ENCODE assay signal across 2 worm cellular contexts in the genomic region with DNA sequence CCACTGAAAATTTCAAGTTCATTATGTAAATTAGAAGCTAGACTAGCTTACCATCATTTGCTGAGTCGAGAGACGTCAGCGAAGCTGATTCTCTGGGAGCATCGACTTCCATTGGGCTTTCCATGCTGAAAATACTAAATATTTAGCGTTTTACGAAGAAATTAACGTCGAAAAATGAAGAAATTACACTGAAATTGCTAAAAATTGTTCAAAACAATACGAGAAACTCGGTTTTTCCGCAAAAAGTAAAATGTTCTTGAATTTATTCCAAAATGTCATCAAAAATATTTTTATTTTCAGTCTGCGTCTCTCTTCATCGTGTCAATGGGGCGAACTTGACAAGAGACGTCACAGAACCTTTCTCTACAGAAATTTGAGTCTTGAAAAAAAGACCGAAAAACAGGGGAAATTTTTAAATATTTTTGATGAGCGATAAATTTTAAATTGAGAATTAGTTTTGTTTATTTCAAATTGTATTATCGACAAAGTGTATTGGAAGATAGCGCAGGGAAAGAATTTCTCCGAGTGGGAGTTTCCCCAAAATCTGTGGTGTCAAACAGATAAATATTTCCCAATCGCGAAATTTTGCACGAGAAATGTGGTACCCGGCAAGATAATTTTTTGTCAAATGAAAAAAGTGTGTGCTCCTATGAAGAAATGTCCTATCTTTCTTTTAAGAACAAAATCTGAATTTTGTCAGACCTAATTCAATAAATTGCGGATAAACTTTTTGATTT.
TF ChIP-seq lines count a peak whose summit lies in the region.

A gene (minus strand): TSS at position 125 of the 737 bp plus-strand sequence.

TF ChIP-seq in whole organism, L1 larva, 84 proteins besides CTCF, POLR2A, EP300 and RAD21 (continued from another document):
- TF ChIP-seq pqm-1 (tag; optimal IDR thresholded peaks at IDR 0.05; lab: Kevin White, UChicago) (peak; percentile 72), unc-30 (tag; optimal IDR thresholded peaks at IDR 0.05; lab: Kevin White, UChicago) (no peak), fos-1 (tag; optimal IDR thresholded peaks at IDR 0.05; lab: Kevin White, UChicago) (peak; percentile 88), zip-4 (GFP tag; optimal IDR thresholded peaks at IDR 0.05; lab: Kevin White, UChicago) (peak; percentile 70), nhr-47 (tag; optimal IDR thresholded peaks at IDR 0.05; lab: Kevin White, UChicago) (peak; percentile 94), nhr-77 (tag; optimal IDR thresholded peaks at IDR 0.05; lab: Kevin White, UChicago) (peak; percentile 79), sox-4 (tag; optimal IDR thresholded peaks at IDR 0.05; lab: Kevin White, UChicago) (peak; percentile 91), fkh-8 (tag; optimal IDR thresholded peaks at IDR 0.05; lab: Kevin White, UChicago) (peak; percentile 95), ama-1 (optimal IDR thresholded peaks at IDR 0.05; lab: Kevin White, UChicago) (no peak), dsc-1 (tag; optimal IDR thresholded peaks at IDR 0.05; lab: Kevin White, UChicago) (peak; percentile 80), nhr-237 (tag; optimal IDR thresholded peaks at IDR 0.05; lab: Kevin White, UChicago) (peak; percentile 68), fkh-10 (GFP tag; optimal IDR thresholded peaks at IDR 0.05; lab: Kevin White, UChicago) (peak; percentile 78), swsn-7 (tag; optimal IDR thresholded peaks at IDR 0.05; lab: Kevin White, UChicago) (peak; percentile 91), jun-1 (tag; optimal IDR thresholded peaks at IDR 0.05; lab: Kevin White, UChicago) (peak; percentile 81), mab-9 (GFP tag; IDR thresholded peaks at IDR 0.05; lab: Robert Waterston, UW) (peak; percentile 82), nhr-71 (tag; optimal IDR thresholded peaks at IDR 0.05; lab: Kevin White, UChicago) (peak; percentile 96), tlp-1 (tag; optimal IDR thresholded peaks at IDR 0.05; lab: Kevin White, UChicago) (no peak), F16B12.6 (tag; optimal IDR thresholded peaks at IDR 0.05; lab: Kevin White, UChicago) (peak; percentile 69), aha-1 (tag; optimal IDR thresholded peaks at IDR 0.05; lab: Kevin White, UChicago) (no peak), ceh-8 (GFP tag; optimal IDR thresholded peaks at IDR 0.05; lab: Kevin White, UChicago) (peak; percentile 76), nhr-76 (tag; optimal IDR thresholded peaks at IDR 0.05; lab: Kevin White, UChicago) (no peak), ceh-90 (tag; optimal IDR thresholded peaks at IDR 0.05; lab: Kevin White, UChicago) (peak; percentile 77), efl-3 (GFP tag; optimal IDR thresholded peaks at IDR 0.05; lab: Kevin White, UChicago) (no peak), aly-2 (tag; optimal IDR thresholded peaks at IDR 0.05; lab: Kevin White, UChicago) (peak; percentile 89), ztf-11 (tag; optimal IDR thresholded peaks at IDR 0.05; lab: Kevin White, UChicago) (peak in 1 of 2 experiments; percentile 95), unc-98 (GFP tag; IDR thresholded peaks at IDR 0.05; lab: Robert Waterston, UW) (peak; percentile 96), lin-39 (tag; optimal IDR thresholded peaks at IDR 0.05; lab: Kevin White, UChicago) (peak; percentile 83), xbp-1 (tag; optimal IDR thresholded peaks at IDR 0.05; lab: Kevin White, UChicago) (peak; percentile 92), sptf-1 (tag; optimal IDR thresholded peaks at IDR 0.05; lab: Kevin White, UChicago) (no peak), dpl-1 (GFP tag; optimal IDR thresholded peaks at IDR 0.05; lab: Kevin White, UChicago) (peak; percentile 72 to 84 (median 83))

TF ChIP-seq in whole organism, young adult, 124 proteins besides CTCF, POLR2A, EP300 and RAD21 (continued from another document):
- TF ChIP-seq Y53G8AR.9 (GFP tag; conservative IDR thresholded peaks at IDR 0.05; lab: Robert Waterston, UW) (0 out of 2 replicates have a peak, but pooled peaks have one; percentile 30), K11D2.4 (GFP tag; IDR thresholded peaks at IDR 0.05; lab: Robert Waterston, UW) (peak; percentile 68; the same call in 1 of the 2 replicates), nhr-179 (tag; optimal IDR thresholded peaks at IDR 0.05; lab: Kevin White, UChicago) (no peak), T07F8.4 (tag; optimal IDR thresholded peaks at IDR 0.05; lab: Kevin White, UChicago) (peak; percentile 60), B0261.1 (tag; optimal IDR thresholded peaks at IDR 0.05; lab: Kevin White, UChicago) (no peak), snpc-3.4 (tag; optimal IDR thresholded peaks at IDR 0.05; lab: Kevin White, UChicago) (peak; percentile 91), rpc-1 (optimal IDR thresholded peaks at IDR 0.05; lab: Kevin White, UChicago) (no peak), rpc-1 (tag; optimal IDR thresholded peaks at IDR 0.05; lab: Kevin White, UChicago) (no peak), F49E8.2 (tag; optimal IDR thresholded peaks at IDR 0.05; lab: Kevin White, UChicago; ENCODE audit: insufficient read depth) (peak; percentile 84), mcd-1 (GFP tag; IDR thresholded peaks at IDR 0.05; lab: Robert Waterston, UW) (peak; percentile 98), tbx-9 (tag; optimal IDR thresholded peaks at IDR 0.05; lab: Kevin White, UChicago; ENCODE audit: borderline replicate concordance) (no peak), lir-1 (GFP tag; conservative IDR thresholded peaks at IDR 0.05; lab: Robert Waterston, UW) (peak; percentile 88), snpc-4 (GFP tag; optimal IDR thresholded peaks at IDR 0.05; lab: Kevin White, UChicago) (peak; percentile 76), snpc-4 (tag; optimal IDR thresholded peaks at IDR 0.05; lab: Kevin White, UChicago) (peak; percentile 44 to 76 (median 54)), madf-3 (GFP tag; IDR thresholded peaks at IDR 0.05; lab: Robert Waterston, UW) (peak; percentile 79; the same call in 1 of the 2 replicates), Y79H2A.3 (GFP tag; conservative IDR thresholded peaks at IDR 0.05; lab: Robert Waterston, UW) (peak; percentile 79), nhr-27 (tag; optimal IDR thresholded peaks at IDR 0.05; lab: Kevin White, UChicago) (no peak), lsl-1 (GFP tag; optimal IDR thresholded peaks at IDR 0.05; lab: Kevin White, UChicago) (peak; percentile 79), F57C9.4 (tag; optimal IDR thresholded peaks at IDR 0.05; lab: Kevin White, UChicago) (no peak), ztf-3 (GFP tag; optimal IDR thresholded peaks at IDR 0.05; lab: Kevin White, UChicago) (no peak), F39B2.1 (GFP tag; IDR thresholded peaks at IDR 0.05; lab: Robert Waterston, UW) (no peak), ztf-28 (GFP tag; IDR thresholded peaks at IDR 0.05; lab: Robert Waterston, UW) (peak; percentile 96), Y56A3A.18 (GFP tag; IDR thresholded peaks at IDR 0.05; lab: Robert Waterston, UW) (no peak), die-1 (tag; optimal IDR thresholded peaks at IDR 0.05; lab: Kevin White, UChicago) (no peak), madf-10 (tag; optimal IDR thresholded peaks at IDR 0.05; lab: Kevin White, UChicago) (peak; percentile 76), C06A6.2 (GFP tag; conservative IDR thresholded peaks at IDR 0.05; lab: Robert Waterston, UW) (peak; percentile 74), F55B11.4 (tag; optimal IDR thresholded peaks at IDR 0.05; lab: Kevin White, UChicago; ENCODE audit: borderline replicate concordance, insufficient read depth) (no peak), Y53F4B.3 (GFP tag; IDR thresholded peaks at IDR 0.05; lab: Robert Waterston, UW) (no peak), ccch-3 (GFP tag; optimal IDR thresholded peaks at IDR 0.05; lab: Kevin White, UChicago) (peak; percentile 91), ceh-79 (tag; optimal IDR thresholded peaks at IDR 0.05; lab: Kevin White, UChicago) (no peak), hmg-20 (GFP tag; IDR thresholded peaks at IDR 0.05; lab: Robert Waterston, UW) (no peak), bed-1 (GFP tag; IDR thresholded peaks at IDR 0.05; lab: Robert Waterston, UW) (no peak), ztf-26 (tag; optimal IDR thresholded peaks at IDR 0.05; lab: Kevin White, UChicago) (no peak), unc-62 (GFP tag; optimal IDR thresholded peaks at IDR 0.05; lab: Kevin White, UChicago) (no peak), let-607 (tag; optimal IDR thresholded peaks at IDR 0.05; lab: Kevin White, UChicago) (peak; percentile 14 to 19), lin-54 (GFP tag; optimal IDR thresholded peaks at IDR 0.05; lab: Kevin White, UChicago) (peak; percentile 88), ZK185.1 (tag; optimal IDR thresholded peaks at IDR 0.05; lab: Kevin White, UChicago; ENCODE audit: poor library complexity, severe bottlenecking) (peak; percentile 90)
